Worm (Caenorhabditis elegans) whole organism, mixed stage, embryonic: ENCODE measurements around the gene fbxa-113.

Source experiments
- ceh-83 ChIP-seq: fragments of 200-800 bp; sonication (Bioruptor generic); optimal IDR thresholded peaks from 2 replicates; lab custom pipeline; 2018; ENCODE audit warnings: mild to moderate bottlenecking, missing genetic modification characterization, missing compliant biosample characterization
- elt-3 ChIP-seq: fragments of 150-350 bp; optimal IDR thresholded peaks from 2 replicates; lab custom pipeline; 2014; ENCODE audit warnings: missing biosample characterization, missing genetic modification characterization
- lin-13 ChIP-seq: fragments of 150-350 bp; optimal IDR thresholded peaks from 2 replicates; lab custom pipeline; 2014; ENCODE audit warnings: missing biosample characterization, missing genetic modification characterization
- snpc-4 ChIP-seq: fragments of 150-350 bp; optimal IDR thresholded peaks from 2 replicates; lab custom pipeline; 2014; ENCODE audit warnings: missing biosample characterization, missing genetic modification characterization
- ztf-11 ChIP-seq: fragments of 150-350 bp; optimal IDR thresholded peaks from 2 replicates; lab custom pipeline; 2014; ENCODE audit warnings: missing biosample characterization, missing genetic modification characterization

DNA sequence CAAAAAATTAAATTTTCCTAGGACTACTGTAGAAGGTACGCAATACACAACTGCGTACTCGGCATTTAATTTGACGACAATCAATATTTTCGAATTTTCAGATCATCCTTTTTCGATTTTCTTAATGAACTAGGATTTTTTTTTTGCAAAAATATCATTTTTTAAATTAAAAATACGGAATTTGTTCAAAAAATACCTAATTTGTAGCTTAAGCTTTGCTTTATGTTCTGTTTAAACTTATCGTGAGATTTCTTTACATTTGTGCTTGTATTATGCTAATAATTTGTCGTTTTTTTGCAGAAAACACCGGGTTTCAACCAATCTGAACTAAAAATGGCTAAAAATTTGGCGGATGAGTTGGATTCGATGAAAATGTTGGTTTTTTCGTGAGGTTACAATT lies 6.5 kb upstream of the fbxa-113 start, which contains the start of gene ftr-1:
- TF ChIP-seq lin-13 (tag; lab: Kevin White, UChicago) (no peak), ceh-83 (no peak), snpc-4 (tag; lab: Kevin White, UChicago) (no peak), ztf-11 (tag; lab: Kevin White, UChicago) (no peak), elt-3 (tag; lab: Kevin White, UChicago) (no peak)
